Worm (Caenorhabditis elegans): ENCODE data around the gene idpp-8.
A peak's percentile ranks its signal among the peaks of the same experiment; 100 is the strongest.

idpp-8 gene

DNA sequence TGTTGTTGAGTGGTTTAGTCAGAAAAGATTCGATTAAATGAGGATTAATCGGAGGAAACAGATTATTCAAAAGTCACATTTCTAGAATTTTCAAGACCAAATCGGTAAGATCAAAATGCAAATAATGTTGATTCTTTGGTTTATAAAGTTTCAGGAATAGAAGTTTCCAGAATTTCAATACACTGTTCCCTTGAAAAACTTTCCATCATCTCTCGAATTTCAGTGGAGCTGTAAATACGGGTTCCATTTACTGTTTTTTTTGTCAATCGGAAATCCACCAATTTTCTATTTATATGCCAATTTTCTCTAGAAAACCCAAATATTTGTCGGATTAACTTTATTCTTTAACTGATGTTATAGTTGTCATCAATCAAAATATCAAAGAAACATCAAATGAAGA is 32.2 kb upstream of the idpp-8 start:
- TF ChIP-seq nhr-129 (tag; optimal IDR thresholded peaks at IDR 0.05), result no peak

DNA sequence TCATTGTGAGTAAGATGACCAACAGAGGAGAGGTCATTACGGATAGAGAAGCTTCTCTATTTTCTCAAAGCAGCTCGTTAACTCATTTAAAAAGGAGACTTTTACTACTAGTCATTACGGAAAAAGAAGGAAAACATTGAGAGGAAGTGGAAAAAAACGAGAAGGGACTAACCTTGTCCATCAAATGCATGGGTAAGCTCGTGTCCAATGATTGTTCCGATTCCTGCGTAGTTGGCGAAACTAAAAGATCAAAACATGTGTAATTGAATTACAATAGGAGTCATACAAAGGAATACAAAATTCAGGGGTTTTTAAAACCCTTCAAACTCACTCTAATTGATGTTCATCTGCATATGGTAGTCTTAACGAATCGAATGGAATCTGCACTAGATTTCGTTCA is 30.4 kb upstream of the idpp-8 start:
- TF ChIP-seq unc-39 (tag; optimal IDR thresholded peaks at IDR 0.05), result no peak
- TF ChIP-seq ZK546.5 (tag; optimal IDR thresholded peaks at IDR 0.05), result no peak
- no peak for TF ChIP-seq nhr-21 (tag; optimal IDR thresholded peaks at IDR 0.05)
- peak in 1 of 2 experiments; percentile 3 for TF ChIP-seq lsy-2 (tag; optimal IDR thresholded peaks at IDR 0.05)

DNA sequence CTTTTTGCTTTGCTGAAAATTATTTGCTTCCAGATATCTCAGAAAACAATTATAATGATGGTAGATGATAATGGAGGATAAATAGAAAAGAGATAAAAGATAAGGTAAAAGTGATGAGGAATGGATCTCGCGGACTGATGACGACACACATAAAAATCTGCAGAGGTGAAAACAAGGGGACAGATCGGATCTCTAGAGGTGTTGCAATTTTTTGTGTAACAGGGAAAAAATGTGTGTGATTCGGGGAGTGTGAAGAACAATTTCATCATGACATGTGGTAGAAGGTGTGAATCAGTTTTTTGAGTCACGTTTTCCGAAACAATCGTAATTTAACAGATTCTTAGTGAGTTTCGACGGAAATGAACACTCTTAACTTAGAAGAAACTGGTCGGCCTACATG is 26.4 kb upstream of the idpp-8 start:
- peak; percentile 79 for TF ChIP-seq nhr-129 (tag; optimal IDR thresholded peaks at IDR 0.05)
- TF ChIP-seq nhr-21 (tag; optimal IDR thresholded peaks at IDR 0.05), result peak; percentile 16
- no peak for TF ChIP-seq alr-1 (tag; optimal IDR thresholded peaks at IDR 0.05)
- no peak for TF ChIP-seq nhr-237 (tag; optimal IDR thresholded peaks at IDR 0.05)
- no peak for TF ChIP-seq mbf-1 (tag; optimal IDR thresholded peaks at IDR 0.05)
- peak in 1 of 2 experiments; percentile 32 for TF ChIP-seq lsy-2 (tag; optimal IDR thresholded peaks at IDR 0.05)
- no peak for TF ChIP-seq crh-2 (tag; optimal IDR thresholded peaks at IDR 0.05)
- TF ChIP-seq ceh-16 (tag; optimal IDR thresholded peaks at IDR 0.05), result no peak
- TF ChIP-seq fos-1 (tag; optimal IDR thresholded peaks at IDR 0.05), result peak; percentile 22
- TF ChIP-seq snpc-4 (tag; optimal IDR thresholded peaks at IDR 0.05), result no peak
- TF ChIP-seq ama-1 (optimal IDR thresholded peaks at IDR 0.05), result no peak
- no peak for TF ChIP-seq Y55F3AM.14 (GFP tag; optimal IDR thresholded peaks at IDR 0.05)
- TF ChIP-seq skn-1 (tag; optimal IDR thresholded peaks at IDR 0.05), result no peak
- peak; percentile 16 for TF ChIP-seq F13H6.1 (tag; optimal IDR thresholded peaks at IDR 0.05)
- TF ChIP-seq sma-9 (GFP tag; optimal IDR thresholded peaks at IDR 0.05), result no peak
- no peak for TF ChIP-seq sma-9 (tag; optimal IDR thresholded peaks at IDR 0.05)
- TF ChIP-seq peb-1 (tag; optimal IDR thresholded peaks at IDR 0.05), result no peak

DNA sequence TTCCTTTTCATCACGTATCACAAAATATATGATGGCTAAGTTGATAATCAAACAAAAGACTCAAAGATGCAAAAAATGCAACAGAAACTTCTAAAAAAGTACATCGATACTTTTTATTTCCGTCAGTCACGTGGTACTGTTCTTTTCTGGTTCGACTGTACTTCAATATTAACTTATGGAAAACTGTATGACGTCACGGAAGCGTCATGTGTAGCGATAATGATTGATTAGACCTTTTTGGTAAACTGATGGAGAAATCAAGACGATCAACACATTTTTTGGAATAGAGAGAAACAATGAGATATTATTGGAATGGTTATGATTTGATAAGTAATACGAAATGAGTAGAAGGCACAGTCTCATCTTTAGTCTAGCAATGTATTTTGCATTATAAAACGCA is 21.1 kb upstream of the idpp-8 start:
- TF ChIP-seq fos-1 (tag; optimal IDR thresholded peaks at IDR 0.05), result peak; percentile 27
- TF ChIP-seq egl-27 (tag; optimal IDR thresholded peaks at IDR 0.05), result peak; percentile 20
- peak; percentile 67 for TF ChIP-seq nhr-21 (tag; optimal IDR thresholded peaks at IDR 0.05)
- no peak for TF ChIP-seq elt-1 (tag; optimal IDR thresholded peaks at IDR 0.05)
- no peak for TF ChIP-seq sem-4 (tag; optimal IDR thresholded peaks at IDR 0.05)
- TF ChIP-seq mbf-1 (tag; optimal IDR thresholded peaks at IDR 0.05), result no peak
- TF ChIP-seq blmp-1 (tag; optimal IDR thresholded peaks at IDR 0.05; ENCODE audit: insufficient read depth), result peak; percentile 73
- TF ChIP-seq ceh-16 (tag; optimal IDR thresholded peaks at IDR 0.05), result no peak
- TF ChIP-seq crh-2 (tag; optimal IDR thresholded peaks at IDR 0.05), result no peak
- TF ChIP-seq sma-9 (GFP tag; optimal IDR thresholded peaks at IDR 0.05), result peak; percentile 88
- TF ChIP-seq sma-9 (tag; optimal IDR thresholded peaks at IDR 0.05), result no peak
- peak; percentile 83 for TF ChIP-seq sma-3 (GFP tag; optimal IDR thresholded peaks at IDR 0.05)
- TF ChIP-seq nhr-10 (tag; optimal IDR thresholded peaks at IDR 0.05), result no peak

DNA sequence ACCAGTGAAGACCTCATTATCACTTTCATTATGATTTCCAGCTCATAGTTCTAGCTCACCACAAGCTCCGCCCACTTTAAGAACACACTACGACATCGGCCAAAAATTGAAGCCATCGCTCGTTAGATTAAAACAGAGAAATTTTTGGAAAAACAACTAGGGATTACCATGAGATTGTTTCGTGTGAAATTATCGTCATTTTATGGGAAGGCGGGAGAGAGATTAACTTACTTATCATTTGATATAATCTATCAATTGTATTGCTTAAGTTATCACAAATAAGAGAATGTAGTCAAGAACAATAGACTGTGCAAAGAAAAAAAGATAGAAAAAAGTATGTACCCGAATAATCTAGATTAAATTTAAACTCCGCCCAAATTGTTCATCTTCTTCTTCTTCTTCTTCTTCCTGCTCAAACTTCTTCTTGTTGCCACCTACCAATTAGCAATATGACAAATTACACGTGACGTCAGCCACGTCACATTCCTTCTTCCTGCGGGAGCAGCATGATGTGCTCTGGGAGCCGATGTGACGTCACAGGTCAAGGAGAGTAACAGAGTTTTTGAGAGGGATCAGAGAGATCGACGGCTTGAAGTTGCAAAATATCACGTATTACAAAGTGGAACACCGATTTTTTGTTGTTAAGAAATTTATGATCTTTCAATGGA is 15.1 kb upstream of the idpp-8 start, which contains the start of gene nep-26:
TSS of gene nep-26 (minus strand) at position 51 of the 668 bp plus-strand sequence.
- peak; percentile 83 for TF ChIP-seq ztf-4 (tag; optimal IDR thresholded peaks at IDR 0.05)
- TF ChIP-seq C34F6.9 (tag; optimal IDR thresholded peaks at IDR 0.05), result peak; percentile 68
- TF ChIP-seq unc-55 (GFP tag; optimal IDR thresholded peaks at IDR 0.05), result no peak
- no peak for TF ChIP-seq fos-1 (tag; optimal IDR thresholded peaks at IDR 0.05)
- no peak for TF ChIP-seq nhr-6 (tag; optimal IDR thresholded peaks at IDR 0.05)
- TF ChIP-seq nhr-11 (tag; optimal IDR thresholded peaks at IDR 0.05), result no peak
- TF ChIP-seq peb-1 (tag; optimal IDR thresholded peaks at IDR 0.05), result no peak
- TF ChIP-seq sem-4 (tag; optimal IDR thresholded peaks at IDR 0.05), result peak; percentile 14
- TF ChIP-seq Y55F3AM.14 (GFP tag; optimal IDR thresholded peaks at IDR 0.05), result no peak
- no peak for TF ChIP-seq dmd-4 (tag; optimal IDR thresholded peaks at IDR 0.05)
- no peak for TF ChIP-seq lin-11 (tag; optimal IDR thresholded peaks at IDR 0.05)
- peak; percentile 70 for TF ChIP-seq nhr-129 (tag; optimal IDR thresholded peaks at IDR 0.05)
- TF ChIP-seq ztf-11 (tag; optimal IDR thresholded peaks at IDR 0.05), result no peak
- no peak for TF ChIP-seq aly-2 (tag; optimal IDR thresholded peaks at IDR 0.05)
- TF ChIP-seq nhr-77 (tag; optimal IDR thresholded peaks at IDR 0.05), result no peak
- TF ChIP-seq elt-3 (tag; optimal IDR thresholded peaks at IDR 0.05), result no peak
- peak; percentile 24 for TF ChIP-seq lin-13 (GFP tag; optimal IDR thresholded peaks at IDR 0.05)
- TF ChIP-seq skn-1 (tag; optimal IDR thresholded peaks at IDR 0.05), result no peak
- no peak for TF ChIP-seq elt-1 (tag; optimal IDR thresholded peaks at IDR 0.05)
- no peak for TF ChIP-seq ama-1 (optimal IDR thresholded peaks at IDR 0.05)
- TF ChIP-seq lin-39 (tag; optimal IDR thresholded peaks at IDR 0.05), result no peak
- peak; percentile 93 for TF ChIP-seq crh-2 (tag; optimal IDR thresholded peaks at IDR 0.05)
- no peak for TF ChIP-seq ceh-82 (tag; optimal IDR thresholded peaks at IDR 0.05)
- peak; percentile 70 for TF ChIP-seq sma-9 (GFP tag; optimal IDR thresholded peaks at IDR 0.05)
- no peak for TF ChIP-seq sma-9 (tag; optimal IDR thresholded peaks at IDR 0.05)
- no peak for TF ChIP-seq unc-39 (tag; optimal IDR thresholded peaks at IDR 0.05)
- TF ChIP-seq nhr-21 (tag; optimal IDR thresholded peaks at IDR 0.05), result no peak
- TF ChIP-seq gmeb-1 (tag; optimal IDR thresholded peaks at IDR 0.05), result no peak
- TF ChIP-seq ZK546.5 (tag; optimal IDR thresholded peaks at IDR 0.05), result no peak
- TF ChIP-seq zag-1 (tag; optimal IDR thresholded peaks at IDR 0.05), result no peak
- no peak for TF ChIP-seq alr-1 (tag; optimal IDR thresholded peaks at IDR 0.05)
- no peak for TF ChIP-seq sma-3 (GFP tag; optimal IDR thresholded peaks at IDR 0.05)
- TF ChIP-seq ceh-16 (tag; optimal IDR thresholded peaks at IDR 0.05), result no peak
- peak; percentile 62 for TF ChIP-seq mab-5 (tag; optimal IDR thresholded peaks at IDR 0.05)
- no peak for TF ChIP-seq R02D3.7 (tag; optimal IDR thresholded peaks at IDR 0.05)
- no peak for TF ChIP-seq snpc-4 (tag; optimal IDR thresholded peaks at IDR 0.05)

All from whole organism, L2 larva.